Worm (Caenorhabditis elegans): ENCODE measurements around the gene apx-1.

DNA sequence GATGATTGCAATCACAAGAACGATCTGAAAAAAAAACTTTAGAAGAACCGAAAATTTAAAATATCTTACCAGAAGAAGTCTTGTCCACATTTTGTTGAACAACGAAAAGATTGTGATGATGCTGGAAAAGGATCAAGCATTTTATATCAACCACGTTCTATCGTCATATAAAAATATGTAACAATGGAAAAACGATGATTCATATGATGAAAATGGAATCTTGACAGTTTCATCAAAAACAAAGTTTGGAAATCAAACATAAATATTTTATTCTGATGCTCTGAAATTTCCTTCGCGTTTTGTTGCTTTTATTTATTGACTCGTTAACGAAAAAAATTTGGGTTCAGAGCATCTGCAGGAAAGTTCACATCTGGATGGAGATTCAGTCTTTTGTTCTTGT is 26.6 kb downstream of the apx-1 start, which contains the start of the genes K08D9.9 and str-16:
- no peak for TF ChIP-seq nhr-25 (tag; optimal IDR thresholded peaks at IDR 0.05)
- TF ChIP-seq fos-1 (tag; optimal IDR thresholded peaks at IDR 0.05) = no peak
- TF ChIP-seq nhr-76 (tag; optimal IDR thresholded peaks at IDR 0.05) = no peak
- TF ChIP-seq pqm-1 (tag; optimal IDR thresholded peaks at IDR 0.05) = no peak
- no peak for TF ChIP-seq unc-62 (GFP tag; optimal IDR thresholded peaks at IDR 0.05)
- no peak for TF ChIP-seq ama-1 (optimal IDR thresholded peaks at IDR 0.05)
- TF ChIP-seq elt-1 (tag; optimal IDR thresholded peaks at IDR 0.05) = no peak
- no peak for TF ChIP-seq nhr-43 (tag; optimal IDR thresholded peaks at IDR 0.05; ENCODE audit: poor library complexity, severe bottlenecking)
- TF ChIP-seq aly-2 (tag; optimal IDR thresholded peaks at IDR 0.05) = no peak
- TF ChIP-seq zag-1 (tag; optimal IDR thresholded peaks at IDR 0.05) = no peak
- no peak for TF ChIP-seq snpc-4 (tag; optimal IDR thresholded peaks at IDR 0.05)
- TF ChIP-seq skn-1 (tag; optimal IDR thresholded peaks at IDR 0.05) = no peak
